Fruit fly (Drosophila melanogaster): Measurements from ENCODE around the gene BtbVII.
A peak's percentile ranks its signal among the peaks of the same experiment; 100 is the strongest.

BtbVII gene

DNA sequence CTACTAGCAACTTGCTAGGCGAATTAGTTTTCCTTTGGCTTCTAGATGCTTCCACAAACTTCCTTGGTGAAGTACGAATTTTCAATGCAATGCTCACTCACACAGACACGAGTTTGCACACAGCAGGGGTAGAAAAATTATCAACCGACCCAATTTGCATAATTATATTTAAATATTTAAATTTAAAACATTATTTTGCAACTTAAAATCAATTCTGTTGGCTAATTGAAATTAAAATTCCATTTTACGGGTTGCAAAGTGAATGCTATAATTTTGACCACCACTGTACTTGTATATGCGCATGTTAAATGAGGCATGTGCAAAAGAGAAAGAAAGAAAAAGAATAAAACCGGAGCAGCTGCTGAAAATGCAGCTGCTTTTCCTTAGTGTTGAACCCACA is 45.6 kb downstream of the BtbVII start:
- TF ChIP-seq noc (tag; optimal IDR thresholded peaks at IDR 0.05), result peak; percentile 93

DNA sequence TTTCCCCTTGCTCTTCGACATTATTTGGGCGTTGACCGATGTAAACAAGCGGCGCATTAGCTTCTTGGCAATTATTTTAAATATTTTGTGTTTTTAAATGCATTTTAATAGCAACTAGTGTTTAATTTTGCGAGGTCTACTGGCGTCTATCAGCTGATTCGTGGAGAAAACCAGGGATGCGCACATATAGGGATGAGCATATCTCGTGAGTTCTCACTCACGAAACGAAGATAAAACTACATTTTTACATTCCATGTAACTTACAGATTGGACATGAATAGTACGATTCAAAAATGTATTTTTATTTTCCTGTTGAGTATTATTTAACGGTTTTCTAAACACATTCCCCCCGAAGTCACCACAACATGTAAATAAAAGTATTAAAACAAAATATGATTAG is 49.0 kb downstream of the BtbVII start, which contains the start of gene CG14966:
TSS of gene CG14966 (minus strand) at position 168 of the 400 bp plus-strand sequence.
- no peak for TF ChIP-seq noc (tag; optimal IDR thresholded peaks at IDR 0.05)

DNA sequence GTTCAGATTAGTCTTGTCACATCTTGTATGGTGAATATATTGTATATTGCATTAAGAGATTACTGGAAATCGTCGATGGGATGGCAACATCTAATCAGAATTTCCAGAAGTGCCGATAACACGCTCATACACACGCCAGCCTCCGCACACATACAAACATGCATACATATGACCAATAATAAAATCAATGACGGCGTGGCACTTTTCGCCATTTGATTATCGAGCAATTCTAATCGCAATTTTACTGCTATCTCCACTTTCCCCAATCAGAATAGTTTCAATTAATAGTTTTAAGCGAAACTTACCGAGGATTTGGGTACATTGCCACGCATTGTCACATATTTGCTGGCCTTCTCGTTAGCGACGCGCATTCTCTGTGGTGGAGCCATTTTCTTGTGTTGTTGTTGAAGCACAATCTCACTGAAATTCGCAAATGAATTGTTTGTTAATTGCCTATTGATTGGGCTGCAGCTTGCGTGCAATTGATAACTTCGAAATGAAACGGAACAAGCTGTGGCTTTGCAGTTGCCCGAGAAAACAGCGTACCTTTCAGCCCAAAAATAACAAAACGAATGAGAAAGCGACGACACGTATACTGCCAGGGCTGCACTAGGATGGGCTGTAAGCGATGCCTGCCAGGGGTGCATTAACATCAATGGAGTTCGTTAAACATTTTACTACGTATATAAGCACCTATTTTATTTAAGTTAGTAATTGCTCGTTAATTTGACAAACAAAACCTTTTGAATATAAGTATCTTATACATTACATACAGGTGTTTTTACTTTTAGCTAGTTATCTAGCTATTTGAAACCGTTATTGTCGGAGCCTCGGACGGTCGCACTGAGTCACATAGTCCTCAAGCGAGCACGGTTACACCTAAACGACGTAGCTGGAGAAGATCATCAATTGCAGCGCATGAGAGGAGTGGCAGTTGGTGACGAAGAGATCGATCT is 50.3 kb downstream of the BtbVII start, which contains the start of the genes CG32276 and gry:
TSS of gene CG32276 (minus strand) at position 601 of the 956 bp plus-strand sequence.
TSS of gene gry (plus strand) at position 644 of the 956 bp plus-strand sequence.
- TF ChIP-seq noc (tag; optimal IDR thresholded peaks at IDR 0.05), result peak; percentile 82

DNA sequence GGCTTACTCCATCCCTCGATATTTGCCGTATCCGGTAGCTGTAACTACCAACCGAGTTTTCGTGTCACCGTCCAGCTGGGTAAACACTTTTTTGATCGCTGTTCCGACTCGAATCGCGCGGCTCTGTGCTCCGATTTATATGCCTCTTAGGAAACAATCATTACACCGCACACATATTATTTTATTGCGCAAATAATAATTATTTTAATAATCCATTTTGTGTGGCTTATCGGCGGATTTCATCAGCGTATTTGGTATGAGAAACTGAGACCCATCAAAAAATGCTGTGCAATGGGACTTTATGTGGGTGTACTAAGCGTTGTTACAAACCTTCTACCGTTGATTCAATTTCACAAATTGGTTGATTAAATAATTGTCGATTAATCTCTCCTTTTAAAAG is 54.6 kb downstream of the BtbVII start, which contains the start of gene CG32271:
TSS of gene CG32271 (minus strand) at position 101 of the 400 bp plus-strand sequence.
- TF ChIP-seq noc (tag; optimal IDR thresholded peaks at IDR 0.05), result no peak

DNA sequence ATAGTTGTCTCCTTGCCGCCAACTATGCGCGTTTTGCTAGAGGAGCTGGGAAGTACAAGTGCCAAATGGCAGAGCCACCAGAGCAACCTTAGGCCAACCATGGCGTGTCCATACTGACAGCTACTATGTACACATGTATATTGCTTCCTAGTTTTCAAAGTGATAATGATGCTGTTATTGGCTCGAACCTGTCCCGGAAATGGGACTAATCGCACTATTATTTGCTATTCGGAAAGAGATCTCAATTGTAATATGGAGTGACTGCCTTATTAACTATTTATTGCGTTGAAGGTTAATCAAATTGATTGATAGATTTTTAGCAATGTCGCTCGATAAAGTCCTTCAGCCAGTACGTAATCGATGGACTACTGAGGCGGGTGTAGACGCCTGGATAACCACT is 55.9 kb downstream of the BtbVII start, which contains the start of gene CG33159:
TSS of gene CG33159 (minus strand) at position 101 of the 400 bp plus-strand sequence.
- TF ChIP-seq noc (tag; optimal IDR thresholded peaks at IDR 0.05), result no peak

DNA sequence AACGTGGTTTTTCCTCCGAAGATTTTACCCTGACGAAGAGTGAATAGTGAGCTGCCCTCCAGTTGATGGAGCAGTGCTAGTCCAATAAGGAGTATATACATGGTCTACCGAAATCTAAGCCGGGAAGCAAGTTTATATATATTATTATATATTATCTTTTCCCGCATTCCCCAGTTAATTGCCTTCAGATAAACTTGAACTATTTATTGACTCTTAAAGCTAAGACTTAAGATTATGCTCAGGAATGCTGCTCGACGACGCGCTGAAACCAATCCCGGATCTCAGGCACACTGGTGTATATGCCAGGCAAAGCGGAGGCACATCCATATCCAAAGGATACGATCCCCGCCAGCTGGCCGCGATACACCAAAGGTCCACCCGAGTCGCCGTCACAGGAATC is 56.9 kb downstream of the BtbVII start, which contains the start of gene CG32277:
TSS of gene CG32277 (minus strand) at position 101 of the 400 bp plus-strand sequence.
- no peak for TF ChIP-seq noc (tag; optimal IDR thresholded peaks at IDR 0.05)

DNA sequence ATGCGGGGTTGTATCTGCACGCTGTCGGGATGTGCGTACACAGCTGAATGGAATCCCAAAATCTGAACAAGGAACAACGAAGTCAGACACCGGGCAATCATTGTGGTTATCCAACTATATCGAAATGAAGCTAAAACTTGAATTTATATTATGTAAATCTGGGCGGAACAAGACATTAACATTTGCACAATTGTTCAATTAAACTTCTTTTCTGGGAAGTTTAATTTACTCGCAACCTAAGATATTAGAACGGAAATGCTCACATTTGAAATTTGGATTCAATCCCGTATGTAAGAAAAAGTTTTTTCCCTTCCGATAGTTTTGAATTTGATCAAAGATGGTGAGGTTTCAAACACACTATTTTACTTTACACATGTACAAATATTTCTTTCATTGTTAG is 57.8 kb downstream of the BtbVII start, which contains the start of gene CG33160:
TSS of gene CG33160 (minus strand) at position 101 of the 400 bp plus-strand sequence.
- TF ChIP-seq noc (tag; optimal IDR thresholded peaks at IDR 0.05), result no peak

Data from whole organism, larva.